Fruit fly (Drosophila melanogaster) whole organism, pupa: Measurements from ENCODE around the gene Vps13D.

ENCODE experiments used
- CG10348 ChIP-seq: fragments of 200-800 bp; sonication (Bioruptor generic); IDR thresholded peaks from 2 replicates; pipeline ENCODE4 v1.3.6; 2022; ENCODE audit warnings: missing biosample characterization, missing genetic modification characterization
- CG12605 ChIP-seq: fragments of 200-800 bp; sonication (Bioruptor generic); IDR thresholded peaks from 2 replicates; pipeline ENCODE4 v1.3.6; 2022; ENCODE audit warnings: missing biosample characterization, missing genetic modification characterization
- CG13204 ChIP-seq: fragments of 200-800 bp; sonication (Bioruptor generic); optimal IDR thresholded peaks from 2 replicates; lab custom pipeline; 2018; ENCODE audit warnings: missing biosample characterization, mild to moderate bottlenecking, missing genetic modification characterization, moderate library complexity
- CG14655 ChIP-seq: fragments of 200-800 bp; sonication (Bioruptor generic); optimal IDR thresholded peaks from 3 replicates; lab custom pipeline; 2017; ENCODE audit warnings: mild to moderate bottlenecking, missing biosample characterization, missing genetic modification reagents, missing genetic modification characterization
- CG15710 ChIP-seq: fragments of 200-800 bp; sonication (Bioruptor generic); optimal IDR thresholded peaks from 2 replicates; lab custom pipeline; 2018; ENCODE audit warnings: missing biosample characterization, mild to moderate bottlenecking, missing genetic modification characterization, moderate library complexity
- CG17806 ChIP-seq: fragments of 200-800 bp; sonication (Bioruptor generic); optimal IDR thresholded peaks from 2 replicates; lab custom pipeline; 2018; ENCODE audit warnings: missing biosample characterization, mild to moderate bottlenecking, missing genetic modification characterization, moderate library complexity
- CG32121 ChIP-seq: fragments of 200-800 bp; sonication (Bioruptor generic); IDR thresholded peaks from 2 replicates; pipeline ENCODE4 v1.3.6; 2022; ENCODE audit warnings: missing biosample characterization, missing genetic modification characterization
- CG34367 ChIP-seq: fragments of 200-800 bp; sonication (Bioruptor generic); optimal IDR thresholded peaks from 2 replicates; lab custom pipeline; 2018; ENCODE audit warnings: missing biosample characterization, mild to moderate bottlenecking, missing genetic modification characterization
- CG4496 ChIP-seq: fragments of 200-800 bp; sonication (Bioruptor generic); IDR thresholded peaks from 3 replicates; pipeline ENCODE4 v1.3.6; 2022; ENCODE audit warnings: missing biosample characterization, missing genetic modification characterization
- CG8159 ChIP-seq: fragments of 200-800 bp; sonication (Bioruptor generic); optimal IDR thresholded peaks from 3 replicates; lab custom pipeline; 2018; ENCODE audit warnings: missing biosample characterization, mild to moderate bottlenecking, missing genetic modification characterization, moderate library complexity
- CG8301 ChIP-seq: fragments of 200-800 bp; sonication (Bioruptor generic); optimal IDR thresholded peaks from 2 replicates; lab custom pipeline; 2018; ENCODE audit warnings: missing biosample characterization, mild to moderate bottlenecking, missing genetic modification characterization
- CG9948 ChIP-seq: fragments of 200-800 bp; sonication (Bioruptor generic); optimal IDR thresholded peaks from 2 replicates; lab custom pipeline; 2018; ENCODE audit warnings: missing biosample characterization, mild to moderate bottlenecking, missing genetic modification characterization, moderate library complexity
- D1 ChIP-seq: fragments of 200-800 bp; sonication (Bioruptor generic); optimal IDR thresholded peaks from 2 replicates; lab custom pipeline; 2018; ENCODE audit warnings: missing biosample characterization, mild to moderate bottlenecking, missing genetic modification characterization, moderate library complexity
- EcR ChIP-seq: fragments of 200-800 bp; sonication (Bioruptor generic); optimal IDR thresholded peaks from 3 replicates; lab custom pipeline; 2019; ENCODE audit warnings: missing biosample characterization, missing genetic modification characterization, mild to moderate bottlenecking, moderate library complexity, missing genetic modification reagents
- Ets98B ChIP-seq: fragments of 200-800 bp; sonication (Bioruptor generic); IDR thresholded peaks from 2 replicates; pipeline ENCODE4 v1.3.6; 2022; ENCODE audit warnings: missing biosample characterization, missing genetic modification characterization
- Pif1A ChIP-seq: fragments of 200-800 bp; sonication (Bioruptor generic); optimal IDR thresholded peaks from 3 replicates; lab custom pipeline; 2016; ENCODE audit warnings: missing biosample characterization, missing genetic modification characterization
- Pif1B ChIP-seq: fragments of 200-800 bp; sonication (Bioruptor generic); optimal IDR thresholded peaks from 3 replicates; lab custom pipeline; 2016; ENCODE audit warnings: missing biosample characterization, missing genetic modification characterization
- Snoo ChIP-seq: fragments of 200-800 bp; sonication (Bioruptor generic); optimal IDR thresholded peaks from 3 replicates; lab custom pipeline; 2017; ENCODE audit warnings: missing biosample characterization, mild to moderate bottlenecking, missing genetic modification characterization, inconsistent platforms
- fd96Ca ChIP-seq: fragments of 200-800 bp; sonication (Bioruptor generic); IDR thresholded peaks from 3 replicates; pipeline ENCODE4 v1.3.6; 2022; ENCODE audit warnings: missing biosample characterization, missing genetic modification characterization
- gl ChIP-seq: fragments of 200-800 bp; sonication (Bioruptor generic); optimal IDR thresholded peaks from 2 replicates; lab custom pipeline; 2018; ENCODE audit warnings: missing biosample characterization, mild to moderate bottlenecking, missing genetic modification characterization
- rn ChIP-seq: fragments of 200-800 bp; sonication (Bioruptor generic); IDR thresholded peaks from 2 replicates; pipeline ENCODE4 v1.3.6; 2022; ENCODE audit warnings: missing biosample characterization, missing genetic modification characterization

Vps13D gene

DNA sequence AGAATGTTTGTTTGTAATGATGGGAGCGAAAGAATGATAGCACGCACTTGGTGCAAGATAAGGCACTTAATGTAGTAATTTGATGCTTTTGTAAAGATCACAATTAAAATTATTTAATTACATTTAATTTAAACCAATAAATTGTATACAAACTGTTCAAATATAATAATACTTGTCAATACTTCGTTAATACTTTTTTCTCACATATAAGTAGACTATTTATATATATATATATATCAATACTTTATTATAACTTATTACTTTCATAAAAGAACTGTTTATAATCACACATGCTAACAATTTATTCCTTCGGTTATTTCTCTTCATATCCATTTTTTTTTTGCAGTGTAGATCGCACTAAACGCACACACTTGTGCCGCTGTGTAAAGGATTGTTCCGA, 37.2 kb upstream of the Vps13D start:
- TF ChIP-seq CG4496 (GFP tag; lab: Robert Waterston, UW) (no peak), fd96Ca (no peak), CG8159 (no peak), CG10348 (no peak), D1 (no peak), CG9948 (no peak), rn (GFP tag; lab: Robert Waterston, UW) (no peak)
- TF ChIP-seq, all 21 proteins: peak for 0

DNA sequence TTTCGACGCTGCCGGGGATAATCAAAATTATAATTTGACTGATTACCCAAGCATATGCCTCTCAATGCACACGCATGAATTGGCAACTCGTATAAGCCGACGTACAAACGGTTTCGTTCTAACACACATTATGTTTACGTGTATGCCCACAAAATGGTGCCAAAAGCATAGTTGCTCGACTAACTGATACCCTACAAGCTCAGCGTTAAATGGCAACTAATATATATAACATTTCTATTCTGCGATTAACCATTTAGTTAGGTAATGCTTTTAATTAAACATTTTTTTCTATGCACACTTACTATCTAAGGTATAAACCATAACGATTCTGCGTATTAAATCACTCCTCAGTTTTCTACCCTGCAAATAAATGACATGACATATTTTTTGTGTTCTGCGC, 34.1 kb upstream of the Vps13D start:
- TF ChIP-seq CG4496 (GFP tag; lab: Robert Waterston, UW) (no peak), CG17806 (tag; lab: Kevin White, UChicago) (no peak), CG9948 (no peak), CG12605 (GFP tag; lab: Robert Waterston, UW) (no peak), CG34367 (tag; lab: Kevin White, UChicago) (no peak), Pif1B (GFP tag; lab: Kevin White, UChicago) (no peak), CG13204 (GFP tag; lab: Kevin White, UChicago) (no peak)

DNA sequence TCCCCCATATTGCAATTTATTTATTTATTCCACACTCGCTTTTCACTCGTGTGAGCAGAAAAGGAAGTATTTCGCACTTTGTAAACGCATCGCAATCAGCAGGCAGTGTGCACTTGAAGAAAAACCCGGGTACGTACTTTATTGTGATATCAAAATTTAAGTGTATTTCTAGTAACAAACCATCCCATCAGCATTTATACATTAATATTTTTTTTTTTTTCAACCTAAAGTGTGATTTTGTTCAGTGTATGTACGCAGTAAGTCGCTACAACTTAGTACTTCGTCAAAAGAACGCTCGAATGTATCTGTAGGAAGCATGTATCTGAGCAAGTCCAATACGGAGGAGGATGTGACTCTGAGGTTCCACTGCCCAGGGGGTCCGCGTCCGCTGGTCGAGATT, 29.1 kb upstream of the Vps13D start:
- no peak for TF ChIP-seq Pif1B (GFP tag; lab: Kevin White, UChicago)
- TF ChIP-seq gl (tag; lab: Kevin White, UChicago): peak; percentile 2
- no peak for TF ChIP-seq CG13204 (GFP tag; lab: Kevin White, UChicago)
- no peak for TF ChIP-seq rn (GFP tag; lab: Robert Waterston, UW)
- TF ChIP-seq CG14655: peak; percentile 59
- TF ChIP-seq CG4496 (GFP tag; lab: Robert Waterston, UW): no peak; the same call in 2 of the 3 replicates
- TF ChIP-seq EcR: no peak
- no peak for TF ChIP-seq D1
- peak; percentile 41 for TF ChIP-seq CG17806 (tag; lab: Kevin White, UChicago)
- no peak for TF ChIP-seq Pif1A
- no peak for TF ChIP-seq CG32121
- TF ChIP-seq Ets98B (GFP tag; lab: Robert Waterston, UW): no peak
- no peak for TF ChIP-seq CG10348
- TF ChIP-seq fd96Ca: no peak
- peak; percentile 25 for TF ChIP-seq CG34367 (tag; lab: Kevin White, UChicago)
- TF ChIP-seq CG9948: peak; percentile 30
- peak; percentile 34 for TF ChIP-seq Snoo (tag; lab: Kevin White, UChicago)
- TF ChIP-seq CG8159: peak; percentile 49
- peak; percentile 19 for TF ChIP-seq CG8301 (tag; lab: Kevin White, UChicago)
- TF ChIP-seq CG12605 (GFP tag; lab: Robert Waterston, UW): no peak
- TF ChIP-seq CG15710 (tag; lab: Kevin White, UChicago): peak; percentile 39

DNA sequence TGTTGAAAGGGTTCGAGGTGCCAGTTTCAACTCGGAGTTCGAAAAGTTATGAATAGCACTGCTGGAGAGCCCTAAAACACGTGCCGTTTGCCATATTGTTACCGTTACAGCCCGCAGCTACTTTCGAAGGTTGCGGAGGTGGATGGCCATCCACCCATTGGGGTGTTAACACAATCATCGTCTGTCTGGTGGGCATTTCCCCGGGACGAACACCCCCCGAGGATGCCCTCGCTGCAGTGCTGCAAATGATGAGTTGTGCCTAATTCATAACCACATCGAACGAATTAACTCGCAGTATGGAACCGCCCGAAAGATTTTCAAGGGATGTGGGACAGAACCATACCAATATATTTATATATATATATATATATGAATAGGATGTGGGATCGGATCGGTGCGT, 27.6 kb upstream of the Vps13D start:
- TF ChIP-seq Ets98B (GFP tag; lab: Robert Waterston, UW) (no peak), CG14655 (no peak), gl (tag; lab: Kevin White, UChicago) (no peak), D1 (no peak), CG15710 (tag; lab: Kevin White, UChicago) (no peak), CG32121 (no peak), Snoo (tag; lab: Kevin White, UChicago) (no peak), CG34367 (tag; lab: Kevin White, UChicago) (no peak), EcR (no peak), fd96Ca (no peak), CG8301 (tag; lab: Kevin White, UChicago) (no peak), rn (GFP tag; lab: Robert Waterston, UW) (no peak), CG10348 (no peak), CG12605 (GFP tag; lab: Robert Waterston, UW) (no peak), CG8159 (no peak), Pif1B (GFP tag; lab: Kevin White, UChicago) (no peak)

DNA sequence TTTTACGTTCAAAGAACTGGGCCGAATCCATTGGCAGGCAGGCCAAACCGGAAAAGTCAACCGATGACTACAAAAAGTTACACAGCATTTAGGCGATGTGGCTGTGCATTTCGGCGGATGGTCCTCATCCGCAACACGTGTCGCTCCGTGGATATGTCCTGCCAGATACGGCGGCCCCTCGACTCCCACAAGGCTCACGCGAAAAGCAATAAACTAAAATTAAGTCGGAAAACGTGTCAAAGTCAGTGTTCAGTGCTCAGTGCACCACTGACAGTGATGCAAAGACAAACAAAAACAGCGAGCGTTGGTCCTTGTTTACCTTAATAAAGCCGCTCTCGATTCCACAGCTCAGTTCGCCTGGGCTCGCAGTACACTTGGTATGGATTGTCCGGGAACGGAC, 25.2 kb upstream of the Vps13D start:
- TF ChIP-seq CG12605 (GFP tag; lab: Robert Waterston, UW) (no peak), CG17806 (tag; lab: Kevin White, UChicago) (no peak), CG32121 (no peak), EcR (no peak), CG15710 (tag; lab: Kevin White, UChicago) (no peak), CG9948 (no peak), Ets98B (GFP tag; lab: Robert Waterston, UW) (no peak), CG8159 (no peak), CG14655 (no peak), rn (GFP tag; lab: Robert Waterston, UW) (no peak), CG8301 (tag; lab: Kevin White, UChicago) (no peak), Snoo (tag; lab: Kevin White, UChicago) (no peak), D1 (no peak)

DNA sequence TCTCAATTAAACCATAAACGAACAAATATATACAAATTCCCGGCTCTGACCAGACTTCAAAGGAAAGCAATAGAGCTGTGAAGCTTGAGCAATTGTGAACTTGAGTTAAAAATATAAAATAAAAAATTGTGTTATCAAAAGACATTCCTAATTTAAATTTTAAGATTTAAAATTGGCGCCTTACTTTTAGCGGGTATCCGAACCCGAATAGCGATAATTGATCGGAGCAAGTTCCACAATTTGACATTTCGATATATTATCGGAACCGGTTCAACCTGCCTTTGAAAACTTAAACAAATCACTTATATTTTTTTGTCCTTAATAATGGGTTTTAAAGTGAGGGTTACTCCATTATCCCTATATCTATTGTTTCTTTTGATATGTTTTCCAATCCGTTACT, 22.1 kb upstream of the Vps13D start:
- TF ChIP-seq EcR: no peak
- no peak for TF ChIP-seq fd96Ca
- no peak for TF ChIP-seq CG4496 (GFP tag; lab: Robert Waterston, UW)
- TF ChIP-seq CG10348: no peak
- no peak for TF ChIP-seq CG8159
- TF ChIP-seq CG34367 (tag; lab: Kevin White, UChicago): no peak
- TF ChIP-seq CG17806 (tag; lab: Kevin White, UChicago): no peak
- TF ChIP-seq Pif1B (GFP tag; lab: Kevin White, UChicago): no peak
- no peak for TF ChIP-seq CG15710 (tag; lab: Kevin White, UChicago)
- TF ChIP-seq CG8301 (tag; lab: Kevin White, UChicago): no peak

DNA sequence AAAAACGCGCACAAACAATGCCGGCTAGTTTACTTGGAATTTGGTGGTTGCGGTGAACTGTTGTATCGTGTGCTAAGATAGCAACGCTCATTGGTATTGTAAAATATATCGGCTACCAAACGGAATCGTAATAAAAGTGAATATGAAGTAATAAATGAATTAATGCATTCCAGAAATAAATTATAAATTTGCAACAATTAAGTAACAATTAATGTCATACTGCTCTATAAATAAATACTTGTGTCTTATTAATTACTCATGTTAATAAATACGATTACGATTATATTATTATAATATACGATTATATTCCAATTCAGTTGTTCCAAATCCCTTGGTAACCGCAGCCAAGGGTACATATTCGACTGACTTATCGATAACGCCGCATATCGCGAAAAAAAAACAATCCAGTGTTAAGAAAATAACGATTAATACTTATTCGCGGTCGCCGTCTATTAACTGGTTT, 20.3 kb upstream of the Vps13D start, which contains the start of the genes SmD1 and Ptp69D:
TSS of gene SmD1 (minus strand) at position 62 of the 463 bp plus-strand sequence.
TSS of gene Ptp69D (plus strand) at position 396 of the 463 bp plus-strand sequence.
- no peak for TF ChIP-seq Ets98B (GFP tag; lab: Robert Waterston, UW)
- no peak for TF ChIP-seq D1
- no peak for TF ChIP-seq rn (GFP tag; lab: Robert Waterston, UW)
- TF ChIP-seq, all 21 proteins: peak for 0
